Worm (Caenorhabditis elegans) whole organism, mixed stage, embryonic: ENCODE measurements around the gene T26A8.4.

ENCODE experiments used
- blmp-1 ChIP-seq: fragments of 150-350 bp; optimal IDR thresholded peaks from 2 replicates; lab custom pipeline; 2014; ENCODE audit warnings: missing biosample characterization, missing genetic modification characterization
- ceh-43 ChIP-seq: fragments of 200-800 bp; sonication (Bioruptor generic); optimal IDR thresholded peaks from 2 replicates; lab custom pipeline; 2018; ENCODE audit warnings: mild to moderate bottlenecking, missing genetic modification characterization, moderate library complexity, missing compliant biosample characterization
- cnd-1 ChIP-seq: fragments of 200-800 bp; sonication (Bioruptor generic); optimal IDR thresholded peaks from 2 replicates; lab custom pipeline; 2018; ENCODE audit warnings: mild to moderate bottlenecking, missing genetic modification characterization, missing compliant biosample characterization
- lsy-2 ChIP-seq: fragments of 150-350 bp; optimal IDR thresholded peaks from 2 replicates; lab custom pipeline; 2014; ENCODE audit warnings: missing biosample characterization, missing genetic modification characterization
- nhr-237 ChIP-seq: fragments of 150-350 bp; optimal IDR thresholded peaks from 2 replicates; lab custom pipeline; 2014; ENCODE audit warnings: missing biosample characterization, missing genetic modification characterization
- nhr-28 ChIP-seq: fragments of 150-350 bp; optimal IDR thresholded peaks from 2 replicates; lab custom pipeline; 2014; ENCODE audit warnings: missing biosample characterization, missing genetic modification characterization
- unc-120 ChIP-seq: sonication (generic microtip); optimal IDR thresholded peaks from 2 replicates; lab custom pipeline; 2017; ENCODE audit warnings: missing genetic modification characterization, missing compliant biosample characterization; ENCODE audit not compliant: poor library complexity, severe bottlenecking

DNA sequence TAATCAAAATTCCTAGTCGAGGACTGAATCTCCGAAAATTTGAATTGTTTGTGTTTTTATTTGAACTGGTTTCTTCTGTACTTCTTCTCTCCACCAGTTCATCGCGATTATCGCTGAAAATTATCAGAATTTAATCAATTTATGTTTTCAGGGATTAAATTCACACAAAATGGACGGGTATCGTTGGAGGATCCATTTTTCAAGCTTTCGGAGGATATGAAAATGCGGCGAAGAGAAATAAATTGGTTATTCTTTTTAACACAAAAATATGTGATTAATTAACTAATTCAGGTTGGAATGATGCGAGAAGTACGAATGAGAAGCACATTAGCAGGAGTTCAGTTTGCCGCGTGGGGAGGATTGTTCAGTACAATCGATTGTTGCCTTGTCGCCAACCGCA is 36.3 kb downstream of the T26A8.4 start, which contains the start of gene timm-17B.2:
- TF ChIP-seq nhr-237 (tag; lab: Kevin White, UChicago) (no peak), ceh-43 (no peak), lsy-2 (tag; lab: Kevin White, UChicago) (no peak), nhr-28 (tag; lab: Kevin White, UChicago) (no peak), unc-120 (no peak), blmp-1 (tag; lab: Kevin White, UChicago) (no peak), cnd-1 (tag; lab: Kevin White, UChicago) (no peak)
